Worm (Caenorhabditis elegans) whole organism, mixed stage, embryonic: ENCODE data around the gene F25G6.1.

Experiments used
- M03D4.4 ChIP-seq: sonication (generic microtip); optimal IDR thresholded peaks from 2 replicates; lab custom pipeline; 2017; ENCODE audit warnings: mild to moderate bottlenecking, missing genetic modification characterization, missing compliant biosample characterization
- blmp-1 ChIP-seq: fragments of 150-350 bp; optimal IDR thresholded peaks from 2 replicates; lab custom pipeline; 2014; ENCODE audit warnings: missing biosample characterization, missing genetic modification characterization
- ceh-39 ChIP-seq: fragments of 150-350 bp; optimal IDR thresholded peaks from 2 replicates; lab custom pipeline; 2014; ENCODE audit warnings: missing biosample characterization, missing genetic modification characterization
- ceh-43 ChIP-seq: fragments of 200-800 bp; sonication (Bioruptor generic); optimal IDR thresholded peaks from 2 replicates; lab custom pipeline; 2018; ENCODE audit warnings: mild to moderate bottlenecking, missing genetic modification characterization, moderate library complexity, missing compliant biosample characterization
- ceh-83 ChIP-seq: fragments of 200-800 bp; sonication (Bioruptor generic); optimal IDR thresholded peaks from 2 replicates; lab custom pipeline; 2018; ENCODE audit warnings: mild to moderate bottlenecking, missing genetic modification characterization, missing compliant biosample characterization
- ces-1 ChIP-seq: fragments of 150-350 bp; optimal IDR thresholded peaks from 2 replicates; lab custom pipeline; 2014; ENCODE audit warnings: missing biosample characterization, missing genetic modification reagents, missing genetic modification characterization
- drap-1 ChIP-seq: fragments of 200-800 bp; sonication (Bioruptor generic); optimal IDR thresholded peaks from 3 replicates; lab custom pipeline; 2018; ENCODE audit warnings: mild to moderate bottlenecking, missing genetic modification characterization, missing compliant biosample characterization
- elt-1 ChIP-seq: sonication (generic microtip); optimal IDR thresholded peaks from 2 replicates; lab custom pipeline; 2017; ENCODE audit warnings: missing genetic modification characterization, mild to moderate bottlenecking, missing compliant biosample characterization, antibody characterized with exemption, moderate library complexity, borderline replicate concordance; ENCODE audit not compliant: insufficient read depth
- elt-3 ChIP-seq: fragments of 150-350 bp; optimal IDR thresholded peaks from 2 replicates; lab custom pipeline; 2014; ENCODE audit warnings: missing biosample characterization, missing genetic modification characterization
- flh-1 ChIP-seq: fragments of 200-800 bp; sonication (Bioruptor generic); optimal IDR thresholded peaks from 2 replicates; lab custom pipeline; 2018; ENCODE audit warnings: mild to moderate bottlenecking, missing genetic modification characterization, moderate library complexity, missing compliant biosample characterization
- ham-2 ChIP-seq: fragments of 200-800 bp; sonication (Bioruptor generic); optimal IDR thresholded peaks from 2 replicates; lab custom pipeline; 2018; ENCODE audit warnings: mild to moderate bottlenecking, missing genetic modification characterization, missing compliant biosample characterization
- hlh-1 ChIP-seq: fragments of 150-350 bp; optimal IDR thresholded peaks from 2 replicates; lab custom pipeline; 2014; ENCODE audit warnings: missing biosample characterization, missing genetic modification reagents, missing genetic modification characterization
- lin-13 ChIP-seq: fragments of 150-350 bp; optimal IDR thresholded peaks from 2 replicates; lab custom pipeline; 2014; ENCODE audit warnings: missing biosample characterization, missing genetic modification characterization
- lin-32 ChIP-seq: fragments of 200-800 bp; sonication (Bioruptor generic); optimal IDR thresholded peaks from 2 replicates; lab custom pipeline; 2018; ENCODE audit warnings: mild to moderate bottlenecking, missing genetic modification characterization, missing compliant biosample characterization
- lsy-2 ChIP-seq: fragments of 150-350 bp; optimal IDR thresholded peaks from 2 replicates; lab custom pipeline; 2014; ENCODE audit warnings: missing biosample characterization, missing genetic modification characterization
- mab-5 ChIP-seq: fragments of 150-350 bp; optimal IDR thresholded peaks from 2 replicates; lab custom pipeline; 2014; ENCODE audit warnings: missing biosample characterization, missing genetic modification characterization
- mep-1 ChIP-seq: fragments of 150-350 bp; optimal IDR thresholded peaks from 2 replicates; lab custom pipeline; 2017; ENCODE audit warnings: missing biosample characterization, missing genetic modification reagents, missing genetic modification characterization, inconsistent platforms
- mls-2 ChIP-seq: sonication (generic microtip); optimal IDR thresholded peaks from 2 replicates; lab custom pipeline; 2016; ENCODE audit warnings: mild to moderate bottlenecking, missing genetic modification characterization, moderate library complexity, missing compliant biosample characterization
- nhr-12 ChIP-seq: fragments of 150-350 bp; optimal IDR thresholded peaks from 2 replicates; lab custom pipeline; 2014; ENCODE audit warnings: missing biosample characterization, missing genetic modification characterization
- nhr-2 ChIP-seq: fragments of 150-350 bp; optimal IDR thresholded peaks from 2 replicates; lab custom pipeline; 2014; ENCODE audit warnings: missing biosample characterization, missing genetic modification characterization
- nhr-237 ChIP-seq: fragments of 150-350 bp; optimal IDR thresholded peaks from 2 replicates; lab custom pipeline; 2014; ENCODE audit warnings: missing biosample characterization, missing genetic modification characterization
- nhr-28 ChIP-seq: fragments of 150-350 bp; optimal IDR thresholded peaks from 2 replicates; lab custom pipeline; 2014; ENCODE audit warnings: missing biosample characterization, missing genetic modification characterization
- nhr-76 ChIP-seq: sonication (generic microtip); optimal IDR thresholded peaks from 2 replicates; lab custom pipeline; 2017; ENCODE audit warnings: missing biosample characterization, missing genetic modification characterization
- pha-4 ChIP-seq: fragments of 150-350 bp; optimal IDR thresholded peaks from 2 replicates; lab custom pipeline; 2018; ENCODE audit warnings: missing biosample characterization, missing genetic modification reagents, missing genetic modification characterization
- snpc-4 ChIP-seq: fragments of 150-350 bp; optimal IDR thresholded peaks from 2 replicates; lab custom pipeline; 2014; ENCODE audit warnings: missing biosample characterization, missing genetic modification characterization
- sptf-1 ChIP-seq: sonication (generic microtip); optimal IDR thresholded peaks from 2 replicates; lab custom pipeline; 2017; ENCODE audit warnings: mild to moderate bottlenecking, missing genetic modification characterization, moderate library complexity, missing compliant biosample characterization
- tbx-8 ChIP-seq: fragments of 200-800 bp; sonication (Bioruptor generic); optimal IDR thresholded peaks from 2 replicates; lab custom pipeline; 2018; ENCODE audit warnings: mild to moderate bottlenecking, missing genetic modification characterization, moderate library complexity, missing compliant biosample characterization
- unc-62 ChIP-seq: fragments of 150-350 bp; optimal IDR thresholded peaks from 2 replicates; lab custom pipeline; 2014; ENCODE audit warnings: missing biosample characterization, missing genetic modification reagents, missing genetic modification characterization
- zip-8 ChIP-seq: fragments of 150-350 bp; optimal IDR thresholded peaks from 2 replicates; lab custom pipeline; 2014; ENCODE audit warnings: missing biosample characterization, missing genetic modification characterization
- ztf-11 ChIP-seq: fragments of 150-350 bp; optimal IDR thresholded peaks from 2 replicates; lab custom pipeline; 2014; ENCODE audit warnings: missing biosample characterization, missing genetic modification characterization

F25G6.1 gene

ce11 chrV:8618738-8619137, 43.9 kb downstream of the F25G6.1 start, which contains the start of gene grd-5:
Gene grd-5, plus strand, starts transcription at chrV:8619032.
- TF ChIP-seq sptf-1 (tag; lab: Kevin White, UChicago) (no peak), drap-1 (GFP tag; lab: Kevin White, UChicago) (no peak), pha-4 (tag; lab: Kevin White, UChicago) (no peak), nhr-237 (tag; lab: Kevin White, UChicago) (no peak), snpc-4 (tag; lab: Kevin White, UChicago) (no peak), nhr-2 (tag; lab: Kevin White, UChicago) (no peak), nhr-12 (tag; lab: Kevin White, UChicago) (no peak), ztf-11 (tag; lab: Kevin White, UChicago) (no peak), lin-13 (no peak), tbx-8 (GFP tag; lab: Kevin White, UChicago) (no peak), zip-8 (tag; lab: Kevin White, UChicago) (no peak), M03D4.4 (tag; lab: Kevin White, UChicago) (no peak), ces-1 (GFP tag; lab: Kevin White, UChicago) (no peak), nhr-28 (tag; lab: Kevin White, UChicago) (no peak), lin-32 (no peak)

DNA sequence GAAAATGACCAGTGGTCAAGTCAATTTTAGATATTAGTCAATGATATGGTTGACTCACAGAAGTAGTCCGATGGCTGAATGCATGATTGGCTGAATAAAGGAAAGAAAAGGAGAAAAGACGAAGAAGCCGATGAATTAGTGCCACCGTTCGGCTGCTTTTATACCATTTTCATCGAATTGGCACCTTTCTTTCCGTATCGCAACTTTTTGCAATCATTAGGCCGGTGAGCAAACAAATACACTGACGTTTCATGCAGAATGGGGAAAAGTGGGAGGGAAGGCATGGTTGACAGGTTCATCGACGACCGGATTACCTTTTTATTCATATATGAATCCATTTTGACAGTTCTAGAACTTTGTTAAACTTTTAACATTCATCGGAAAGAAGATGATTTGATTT, 46.4 kb downstream of the F25G6.1 start, which contains the start of gene idpc-2:
TSS of gene idpc-2 (minus strand) at position 101 of the 400 bp plus-strand sequence.
- TF ChIP-seq tbx-8 (GFP tag; lab: Kevin White, UChicago) (no peak), nhr-12 (tag; lab: Kevin White, UChicago) (no peak), zip-8 (tag; lab: Kevin White, UChicago) (no peak), ham-2 (GFP tag; lab: Kevin White, UChicago) (no peak), mab-5 (no peak), mep-1 (tag; lab: Kevin White, UChicago) (no peak), ceh-43 (no peak), blmp-1 (tag; lab: Kevin White, UChicago) (no peak), lsy-2 (tag; lab: Kevin White, UChicago) (no peak), drap-1 (GFP tag; lab: Kevin White, UChicago) (no peak), elt-1 (tag; lab: Kevin White, UChicago) (no peak), nhr-28 (tag; lab: Kevin White, UChicago) (no peak)

DNA sequence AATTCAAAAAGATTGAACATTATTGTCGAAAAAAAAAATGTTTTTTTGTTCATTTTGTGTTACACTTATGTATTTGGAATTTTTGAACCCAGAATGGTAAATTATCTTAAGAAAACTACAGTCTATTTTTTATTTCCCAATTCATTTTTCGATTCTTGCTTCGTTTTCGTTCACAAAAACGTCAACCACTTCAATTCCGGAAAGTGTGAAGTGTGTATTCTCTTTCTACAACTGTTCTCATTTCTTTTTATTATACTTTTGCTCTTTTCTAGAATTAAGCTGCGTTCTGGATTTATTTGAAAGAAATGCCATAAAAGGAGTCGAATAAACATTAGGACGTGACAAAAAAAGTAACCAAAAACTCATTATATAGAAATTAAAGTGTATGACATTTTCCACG, 47.5 kb downstream of the F25G6.1 start, which contains the start of gene F41E6.1:
TSS of gene F41E6.1 (plus strand) at position 301 of the 400 bp plus-strand sequence.
- TF ChIP-seq elt-1 (tag; lab: Kevin White, UChicago) (no peak), ceh-43 (no peak), blmp-1 (tag; lab: Kevin White, UChicago) (no peak), nhr-12 (tag; lab: Kevin White, UChicago) (no peak)

DNA sequence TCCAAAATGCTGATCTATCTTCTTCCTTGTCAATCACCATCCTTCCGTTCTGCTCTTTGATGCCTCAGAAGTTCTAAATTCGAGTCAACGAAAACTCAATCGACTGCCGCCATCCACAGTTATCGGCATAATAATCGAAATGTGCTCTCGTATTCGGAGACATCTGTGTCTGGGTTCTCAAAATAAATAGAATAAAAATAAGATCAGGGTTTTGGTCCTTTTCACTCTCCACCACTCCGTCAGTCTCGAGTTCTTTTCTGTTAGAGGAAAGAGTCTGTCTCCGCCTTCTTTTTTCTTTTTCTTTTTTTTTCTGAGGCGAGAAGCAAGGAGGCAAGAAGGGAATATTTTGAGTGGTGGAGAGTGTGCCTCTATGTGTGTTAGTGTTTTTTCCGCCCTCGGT, 48.9 kb downstream of the F25G6.1 start, which contains the start of gene F41E6.17:
TSS of gene F41E6.17 (plus strand) at position 348 of the 400 bp plus-strand sequence.
- TF ChIP-seq mep-1 (tag; lab: Kevin White, UChicago): no peak
- peak; percentile 41 for TF ChIP-seq ces-1 (GFP tag; lab: Kevin White, UChicago)
- TF ChIP-seq, all 35 proteins: peak for 1

- no peak for TF ChIP-seq elt-3
- no peak for TF ChIP-seq tbx-8 (GFP tag; lab: Kevin White, UChicago)
- no peak for TF ChIP-seq flh-1 (GFP tag; lab: Kevin White, UChicago)
Measured at ce11 chrV:8626406-8626805, 51.5 kb downstream of the F25G6.1 start.

ce11 chrV:8627580-8627979, 52.7 kb downstream of the F25G6.1 start:
- TF ChIP-seq flh-1 (GFP tag; lab: Kevin White, UChicago) (no peak), hlh-1 (tag; lab: Kevin White, UChicago) (no peak), sptf-1 (tag; lab: Kevin White, UChicago) (no peak), nhr-2 (tag; lab: Kevin White, UChicago) (no peak), lin-32 (no peak), lin-13 (no peak), nhr-76 (tag; lab: Kevin White, UChicago) (no peak), blmp-1 (tag; lab: Kevin White, UChicago) (no peak)

ce11 chrV:8629029-8629428, 54.2 kb downstream of the F25G6.1 start, which contains the start of gene F41E6.12:
Gene F41E6.12, minus strand, starts transcription at chrV:8629129.
- TF ChIP-seq ceh-39 (tag; lab: Kevin White, UChicago) (no peak), nhr-28 (tag; lab: Kevin White, UChicago) (no peak), nhr-237 (tag; lab: Kevin White, UChicago) (no peak), lin-32 (no peak), pha-4 (tag; lab: Kevin White, UChicago) (no peak), flh-1 (GFP tag; lab: Kevin White, UChicago) (no peak), lsy-2 (tag; lab: Kevin White, UChicago) (no peak), snpc-4 (tag; lab: Kevin White, UChicago) (no peak), elt-1 (tag; lab: Kevin White, UChicago) (no peak), blmp-1 (tag; lab: Kevin White, UChicago) (no peak), unc-62 (GFP tag; lab: Kevin White, UChicago) (no peak), hlh-1 (tag; lab: Kevin White, UChicago) (no peak), zip-8 (tag; lab: Kevin White, UChicago) (no peak), mls-2 (tag; lab: Kevin White, UChicago) (no peak), ceh-83 (GFP tag; lab: Kevin White, UChicago) (no peak), sptf-1 (tag; lab: Kevin White, UChicago) (no peak)
